Worm (Caenorhabditis elegans): Measurements from ENCODE around the gene act-5.

DNA sequence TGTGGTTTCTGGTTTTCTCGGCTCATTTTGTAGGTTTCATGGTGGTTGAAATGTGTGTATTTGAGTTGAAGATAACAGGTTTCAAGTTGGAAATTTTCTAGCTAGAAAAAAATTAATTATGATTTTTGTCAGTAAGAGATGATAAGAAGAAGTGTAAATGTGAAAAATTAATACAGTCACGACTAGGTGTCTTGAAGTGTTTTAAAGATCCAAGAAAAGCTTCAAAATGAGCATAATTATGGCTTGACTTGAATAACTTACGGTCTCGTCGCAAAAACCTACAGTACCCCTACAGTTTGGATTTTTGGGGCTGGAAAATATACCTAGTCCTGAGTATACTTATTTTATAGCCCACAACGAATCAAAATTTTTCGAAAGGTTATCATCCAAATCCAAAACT is 35.5 kb downstream of the act-5 start, which contains the start of gene exc-12:
- TF ChIP-seq R02D3.7 (tag; optimal IDR thresholded peaks at IDR 0.05): no peak
- no peak for TF ChIP-seq lin-39 (tag; optimal IDR thresholded peaks at IDR 0.05)
- no peak for TF ChIP-seq lin-15B (tag; optimal IDR thresholded peaks at IDR 0.05)
- no peak for TF ChIP-seq ceh-32 (tag; optimal IDR thresholded peaks at IDR 0.05; ENCODE audit: poor library complexity)
- TF ChIP-seq ces-1 (GFP tag; optimal IDR thresholded peaks at IDR 0.05): no peak
- TF ChIP-seq Y75B8A.6 (GFP tag; IDR thresholded peaks at IDR 0.05): no peak

Data from whole organism, L4 larva.